Worm (Caenorhabditis elegans) whole organism, L2 larva: ENCODE measurements around the gene Y39B6A.25.
"Not testable (repeated sequence)": the region's sequence is repeated elsewhere in the genome, so short reads cannot be mapped to it uniquely, and the experiment has no call there.

Source experiments
- C34F6.9 ChIP-seq: fragments of 150-350 bp; optimal IDR thresholded peaks from 2 replicates; lab custom pipeline; 2014; ENCODE audit warnings: missing biosample characterization, missing genetic modification characterization
- F13H6.1 ChIP-seq: sonication (generic microtip); optimal IDR thresholded peaks from 2 replicates; lab custom pipeline; 2016; ENCODE audit warnings: missing genetic modification characterization, missing compliant biosample characterization
- R02D3.7 ChIP-seq: fragments of 150-350 bp; optimal IDR thresholded peaks from 2 replicates; lab custom pipeline; 2014; ENCODE audit warnings: missing biosample characterization, missing genetic modification characterization
- Y55F3AM.14 ChIP-seq: fragments of 200-800 bp; sonication (Bioruptor generic); optimal IDR thresholded peaks from 2 replicates; lab custom pipeline; 2018; ENCODE audit warnings: mild to moderate bottlenecking, missing genetic modification characterization, missing compliant biosample characterization
- ZK546.5 ChIP-seq: sonication (generic microtip); optimal IDR thresholded peaks from 2 replicates; lab custom pipeline; 2017; ENCODE audit warnings: missing biosample characterization, missing genetic modification characterization
- alr-1 ChIP-seq: fragments of 150-350 bp; optimal IDR thresholded peaks from 2 replicates; lab custom pipeline; 2014; ENCODE audit warnings: missing biosample characterization, missing genetic modification characterization
- aly-2 ChIP-seq: fragments of 150-350 bp; optimal IDR thresholded peaks from 2 replicates; lab custom pipeline; 2014; ENCODE audit warnings: missing biosample characterization, missing genetic modification characterization
- blmp-1 ChIP-seq: sonication (generic microtip); optimal IDR thresholded peaks from 2 replicates; lab custom pipeline; 2017; ENCODE audit warnings: missing genetic modification characterization, mild to moderate bottlenecking, missing compliant biosample characterization, antibody characterized with exemption, moderate library complexity; ENCODE audit not compliant: insufficient read depth
- ceh-16 ChIP-seq: fragments of 150-350 bp; optimal IDR thresholded peaks from 2 replicates; lab custom pipeline; 2014; ENCODE audit warnings: missing biosample characterization, missing genetic modification characterization
- ceh-82 ChIP-seq: fragments of 150-350 bp; optimal IDR thresholded peaks from 2 replicates; lab custom pipeline; 2014; ENCODE audit warnings: missing biosample characterization, missing genetic modification characterization
- crh-2 ChIP-seq: sonication (generic microtip); optimal IDR thresholded peaks from 2 replicates; lab custom pipeline; 2017; ENCODE audit warnings: missing biosample characterization, missing genetic modification characterization
- egl-27 ChIP-seq: sonication (generic microtip); optimal IDR thresholded peaks from 3 replicates; lab custom pipeline; 2017; ENCODE audit warnings: missing biosample characterization, missing genetic modification reagents, missing genetic modification characterization
- elt-1 ChIP-seq: fragments of 150-350 bp; optimal IDR thresholded peaks from 2 replicates; lab custom pipeline; 2014; ENCODE audit warnings: missing biosample characterization, missing genetic modification characterization
- fos-1 ChIP-seq: fragments of 150-350 bp; optimal IDR thresholded peaks from 2 replicates; lab custom pipeline; 2014; ENCODE audit warnings: missing biosample characterization, missing genetic modification characterization
- gmeb-1 ChIP-seq: fragments of 150-350 bp; optimal IDR thresholded peaks from 2 replicates; lab custom pipeline; 2014; ENCODE audit warnings: missing biosample characterization, missing genetic modification characterization
- lin-39 ChIP-seq: fragments of 150-350 bp; optimal IDR thresholded peaks from 2 replicates; lab custom pipeline; 2014; ENCODE audit warnings: missing biosample characterization, missing genetic modification reagents, missing genetic modification characterization
- lsy-2 ChIP-seq, 2 experiments: fragments of 150-350 bp in 1 of 2; sonication (generic microtip) in 1 of 2; optimal IDR thresholded peaks; 2 replicates each; lab custom pipeline; 2014 to 2017; ENCODE audit warnings: missing biosample characterization in 2 of 2, missing genetic modification characterization in 2 of 2
- mbf-1 ChIP-seq: sonication (generic microtip); optimal IDR thresholded peaks from 2 replicates; lab custom pipeline; 2017; ENCODE audit warnings: missing biosample characterization, missing genetic modification characterization
- mdl-1 ChIP-seq, 2 experiments: fragments of 150-350 bp in 1 of 2; sonication (generic microtip) in 1 of 2; optimal IDR thresholded peaks; 2 replicates each; lab custom pipeline; 2017; ENCODE audit warnings: missing biosample characterization in 2 of 2, missing genetic modification characterization in 2 of 2
- nhr-11 ChIP-seq: fragments of 150-350 bp; optimal IDR thresholded peaks from 2 replicates; lab custom pipeline; 2014; ENCODE audit warnings: missing biosample characterization, missing genetic modification characterization
- nhr-12 ChIP-seq: fragments of 150-350 bp; optimal IDR thresholded peaks from 2 replicates; lab custom pipeline; 2014; ENCODE audit warnings: missing biosample characterization, missing genetic modification characterization
- nhr-129 ChIP-seq: fragments of 150-350 bp; optimal IDR thresholded peaks from 2 replicates; lab custom pipeline; 2014; ENCODE audit warnings: missing biosample characterization, missing genetic modification characterization
- nhr-23 ChIP-seq: fragments of 150-350 bp; optimal IDR thresholded peaks from 2 replicates; lab custom pipeline; 2014; ENCODE audit warnings: missing biosample characterization, missing genetic modification reagents, missing genetic modification characterization
- nhr-25 ChIP-seq: fragments of 150-350 bp; sonication (generic microtip); optimal IDR thresholded peaks from 3 replicates; lab custom pipeline; 2014; ENCODE audit warnings: missing biosample characterization, missing genetic modification characterization
- nhr-77 ChIP-seq: fragments of 150-350 bp; optimal IDR thresholded peaks from 2 replicates; lab custom pipeline; 2014; ENCODE audit warnings: missing biosample characterization, missing genetic modification characterization
- sem-4 ChIP-seq: fragments of 150-350 bp; optimal IDR thresholded peaks from 2 replicates; lab custom pipeline; 2014; ENCODE audit warnings: missing biosample characterization, missing genetic modification reagents, missing genetic modification characterization
- sma-9 ChIP-seq, 2 experiments: fragments of 150-350 bp in 1 of 2; sonication (generic microtip) in 1 of 2; optimal IDR thresholded peaks; 2 replicates each; lab custom pipeline; 2014 to 2016; ENCODE audit warnings: missing genetic modification characterization in 2 of 2, mild to moderate bottlenecking in 1 of 2, missing biosample characterization in 1 of 2, missing compliant biosample characterization in 1 of 2, missing genetic modification reagents in 1 of 2, moderate library complexity in 1 of 2
- snpc-4 ChIP-seq: fragments of 150-350 bp; optimal IDR thresholded peaks from 2 replicates; lab custom pipeline; 2014; ENCODE audit warnings: missing biosample characterization, missing genetic modification characterization
- unc-39 ChIP-seq: fragments of 150-350 bp; optimal IDR thresholded peaks from 2 replicates; lab custom pipeline; 2014; ENCODE audit warnings: missing biosample characterization, missing genetic modification characterization
- unc-55 ChIP-seq: fragments of 150-350 bp; sonication (generic microtip); optimal IDR thresholded peaks from 3 replicates; lab custom pipeline; 2014; ENCODE audit warnings: missing biosample characterization, missing genetic modification reagents, missing genetic modification characterization
- unc-62 ChIP-seq: fragments of 150-350 bp; optimal IDR thresholded peaks from 2 replicates; lab custom pipeline; 2014; ENCODE audit warnings: missing biosample characterization, missing genetic modification reagents, missing genetic modification characterization
- zag-1 ChIP-seq: fragments of 150-350 bp; optimal IDR thresholded peaks from 2 replicates; lab custom pipeline; 2014; ENCODE audit warnings: missing biosample characterization, missing genetic modification characterization
- ztf-4 ChIP-seq: fragments of 150-350 bp; optimal IDR thresholded peaks from 2 replicates; lab custom pipeline; 2014; ENCODE audit warnings: missing biosample characterization, missing genetic modification characterization

The Y39B6A.25 gene

DNA sequence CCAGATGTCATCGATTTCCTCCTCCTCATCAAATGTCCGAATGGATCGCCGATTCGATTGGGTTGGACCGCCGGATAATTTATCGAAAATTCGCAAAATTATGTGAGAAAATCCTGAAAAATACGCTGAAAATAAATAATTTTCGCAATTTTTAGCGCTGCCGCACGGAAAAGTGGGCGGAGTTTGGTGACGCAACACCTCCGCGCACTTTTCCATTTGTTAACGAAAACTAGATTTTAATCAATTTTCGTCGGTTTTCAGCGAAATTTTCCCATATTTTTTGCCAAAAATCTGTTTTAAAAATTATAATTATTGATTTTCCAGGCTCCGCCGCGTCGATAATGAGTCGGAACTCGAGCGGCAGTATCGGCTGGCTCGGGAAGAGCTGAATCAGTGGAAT lies 25.2 kb upstream of the Y39B6A.25 start, which contains the start of gene Y39B6A.34:
Y39B6A.34 (plus strand) TSS at position 3 of the 400 bp plus-strand sequence.
- peak; percentile 25 for TF ChIP-seq sma-9 (GFP tag; optimal IDR thresholded peaks at IDR 0.05; lab: Kevin White, UChicago)
- no peak for TF ChIP-seq sma-9 (tag; optimal IDR thresholded peaks at IDR 0.05; lab: Kevin White, UChicago)
- peak in 1 of 2 experiments; percentile 24 for TF ChIP-seq lsy-2 (tag; optimal IDR thresholded peaks at IDR 0.05; lab: Kevin White, UChicago)
- TF ChIP-seq nhr-11 (tag; lab: Kevin White, UChicago), result no peak
- no peak for TF ChIP-seq unc-39 (tag; lab: Kevin White, UChicago)
- no peak for TF ChIP-seq ceh-82 (tag; lab: Kevin White, UChicago)
- TF ChIP-seq unc-55 (GFP tag; lab: Kevin White, UChicago), result peak; percentile 41
- TF ChIP-seq F13H6.1 (tag; lab: Kevin White, UChicago), result peak; percentile 13
- TF ChIP-seq C34F6.9 (tag; lab: Kevin White, UChicago), result peak; percentile 23

DNA sequence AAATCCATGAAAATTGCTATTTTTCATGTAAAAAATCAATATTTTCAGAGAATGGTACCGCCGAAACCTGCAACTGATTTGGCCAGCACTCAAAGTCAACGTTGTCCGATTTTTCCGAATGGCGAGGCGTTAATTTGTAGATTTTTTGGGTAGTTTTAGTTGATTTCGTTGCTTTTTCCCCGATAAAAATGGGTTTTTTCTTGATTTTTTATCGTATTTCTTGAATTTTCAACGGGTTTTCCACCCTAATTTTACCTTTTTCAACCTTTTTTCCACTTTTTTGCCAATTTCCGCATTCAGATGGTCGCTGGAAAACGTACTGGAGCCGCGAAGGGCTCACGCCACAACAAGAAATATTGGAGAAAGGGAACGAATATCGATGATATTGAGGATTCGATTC lies 24.6 kb upstream of the Y39B6A.25 start, which contains the start of gene Y39B6A.33:
Y39B6A.33 (plus strand) TSS at position 301 of the 400 bp plus-strand sequence.
- TF ChIP-seq Y55F3AM.14 (GFP tag; lab: Kevin White, UChicago) (no peak), lsy-2 (tag; optimal IDR thresholded peaks at IDR 0.05; lab: Kevin White, UChicago) (no peak), ztf-4 (tag; lab: Kevin White, UChicago) (no peak), alr-1 (tag; lab: Kevin White, UChicago) (no peak), nhr-23 (tag; lab: Kevin White, UChicago) (no peak), gmeb-1 (tag; lab: Kevin White, UChicago) (no peak), aly-2 (tag; lab: Kevin White, UChicago) (no peak), zag-1 (tag; lab: Kevin White, UChicago) (no peak), elt-1 (tag; lab: Kevin White, UChicago) (no peak), fos-1 (tag; lab: Kevin White, UChicago) (no peak), F13H6.1 (tag; lab: Kevin White, UChicago) (no peak), unc-39 (tag; lab: Kevin White, UChicago) (no peak)

DNA sequence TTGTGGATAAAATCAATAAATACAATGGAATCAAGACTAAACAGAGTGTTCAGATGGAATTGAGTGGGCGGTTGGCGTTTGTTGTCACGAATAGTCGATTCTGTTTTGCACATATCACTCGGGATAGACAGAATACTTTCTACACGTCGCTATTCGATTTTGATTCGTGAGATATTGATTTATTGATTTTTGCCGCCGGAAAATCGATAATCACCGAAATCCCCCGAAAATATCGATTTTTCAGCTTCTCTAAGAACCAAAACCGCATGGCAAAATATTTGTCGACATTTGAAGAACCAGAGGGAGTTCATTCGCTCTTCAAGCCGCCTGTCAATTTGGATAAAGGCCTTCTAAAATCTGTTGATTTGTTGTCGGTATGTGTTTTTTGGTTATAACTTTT lies 15.9 kb upstream of the Y39B6A.25 start:
- TF ChIP-seq sem-4 (no peak), lin-39 (no peak), unc-62 (no peak), mdl-1 (tag; optimal IDR thresholded peaks at IDR 0.05; lab: Kevin White, UChicago) (no peak), egl-27 (no peak), blmp-1 (tag; lab: Kevin White, UChicago) (no peak), ceh-16 (tag; lab: Kevin White, UChicago) (no peak), unc-55 (GFP tag; lab: Kevin White, UChicago) (no peak), ztf-4 (tag; lab: Kevin White, UChicago) (no peak), lsy-2 (tag; optimal IDR thresholded peaks at IDR 0.05; lab: Kevin White, UChicago) (no peak), nhr-12 (no peak), aly-2 (tag; lab: Kevin White, UChicago) (no peak), ZK546.5 (no peak), nhr-77 (tag; lab: Kevin White, UChicago) (no peak), crh-2 (no peak), zag-1 (tag; lab: Kevin White, UChicago) (no peak)

DNA sequence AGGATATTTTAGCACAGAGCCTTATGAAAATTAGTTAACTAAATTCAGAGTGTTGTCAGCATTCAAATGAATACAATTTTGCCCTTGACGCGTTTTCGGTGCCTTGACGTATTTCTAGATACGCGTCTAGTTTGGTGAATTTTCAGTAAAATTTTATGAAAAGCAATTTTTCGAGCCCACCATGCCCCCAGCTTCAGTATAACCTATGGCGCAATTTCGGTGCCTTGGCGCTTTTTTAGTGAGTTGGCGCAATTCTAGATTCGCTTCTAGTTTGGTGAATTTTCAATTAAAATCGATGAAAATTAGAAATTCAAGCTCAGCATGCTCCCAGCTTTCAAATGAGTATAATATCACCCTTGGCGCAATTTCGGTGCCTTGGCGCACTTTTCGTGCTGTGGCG lies 13.0 kb upstream of the Y39B6A.25 start:
- no peak for TF ChIP-seq ZK546.5
- no peak for TF ChIP-seq unc-39 (tag; lab: Kevin White, UChicago)
- TF ChIP-seq lsy-2 (tag; optimal IDR thresholded peaks at IDR 0.05; lab: Kevin White, UChicago), result no peak
- TF ChIP-seq egl-27, result no peak
- no peak for TF ChIP-seq unc-62
- TF ChIP-seq R02D3.7 (tag; lab: Kevin White, UChicago), result no peak
- TF ChIP-seq unc-55 (GFP tag; lab: Kevin White, UChicago), result no peak
- no peak for TF ChIP-seq mbf-1 (tag; lab: Kevin White, UChicago)
- no peak for TF ChIP-seq sma-9 (GFP tag; optimal IDR thresholded peaks at IDR 0.05; lab: Kevin White, UChicago)
- TF ChIP-seq sma-9 (tag; optimal IDR thresholded peaks at IDR 0.05; lab: Kevin White, UChicago), result no peak
- TF ChIP-seq nhr-129 (tag; lab: Kevin White, UChicago), result no peak
- TF ChIP-seq snpc-4, result no peak
- TF ChIP-seq nhr-23 (tag; lab: Kevin White, UChicago), result no peak
- TF ChIP-seq, all 48 proteins: peak for 0

DNA sequence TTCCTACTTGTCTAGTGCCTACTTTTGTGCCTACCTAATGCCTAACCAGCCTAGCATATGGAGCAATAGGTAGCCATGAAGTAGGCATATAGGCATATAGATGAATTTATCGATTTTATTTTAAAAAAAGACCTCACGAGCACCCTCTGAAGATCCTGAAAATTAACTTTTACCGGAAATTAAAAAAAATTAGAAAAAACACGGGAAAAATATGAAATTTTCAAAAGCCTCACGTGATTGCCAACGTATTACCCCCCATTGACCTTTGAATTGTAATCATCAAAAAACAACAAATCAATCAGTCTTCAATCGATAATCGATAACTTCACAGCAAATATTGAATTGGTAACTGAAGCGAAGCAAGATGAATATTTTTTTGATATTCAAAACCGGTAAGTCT lies 12.0 kb upstream of the Y39B6A.25 start, which contains the start of gene Y39B6A.30:
Y39B6A.30 (plus strand) TSS at position 301 of the 400 bp plus-strand sequence.
- TF ChIP-seq nhr-25 (tag; lab: Kevin White, UChicago); sem-4; F13H6.1 (tag; lab: Kevin White, UChicago): not testable (repeated sequence)
